Worm (Caenorhabditis elegans) whole organism, early embryonic: Measurements from ENCODE around the gene F49C12.5.

Source experiments
- B0310.2 ChIP-seq: sonication (generic microtip); optimal IDR thresholded peaks from 2 replicates; lab custom pipeline; 2016; ENCODE audit warnings: mild to moderate bottlenecking, missing genetic modification characterization, missing compliant biosample characterization
- F13C5.2 ChIP-seq: sonication (generic microtip); optimal IDR thresholded peaks from 2 replicates; lab custom pipeline; 2017; ENCODE audit warnings: mild to moderate bottlenecking, missing genetic modification characterization, inconsistent platforms, missing compliant biosample characterization
- aly-1 ChIP-seq: sonication (generic microtip); optimal IDR thresholded peaks from 2 replicates; lab custom pipeline; 2016; ENCODE audit warnings: missing genetic modification characterization, missing compliant biosample characterization
- ama-1 ChIP-seq: fragments of 150-350 bp; optimal IDR thresholded peaks from 2 replicates; lab custom pipeline; 2014
- ceh-13 ChIP-seq: fragments of 200-800 bp; sonication (Bioruptor generic); optimal IDR thresholded peaks from 2 replicates; lab custom pipeline; 2018; ENCODE audit warnings: mild to moderate bottlenecking, missing genetic modification characterization, missing compliant biosample characterization
- ceh-36 ChIP-seq: sonication (generic microtip); optimal IDR thresholded peaks from 2 replicates; lab custom pipeline; 2016; ENCODE audit warnings: missing genetic modification characterization, inconsistent platforms, missing compliant biosample characterization
- ets-7 ChIP-seq: sonication (generic microtip); optimal IDR thresholded peaks from 2 replicates; lab custom pipeline; 2016; ENCODE audit warnings: missing genotype, missing genetic modification characterization, missing compliant biosample characterization
- flt-1 ChIP-seq: fragments of 200-800 bp; sonication (Bioruptor generic); IDR thresholded peaks from 2 replicates; pipeline ENCODE4 v1.3.6; 2022; ENCODE audit warnings: missing genetic modification characterization, missing compliant biosample characterization
- hmbx-1 ChIP-seq: sonication (generic microtip); optimal IDR thresholded peaks from 2 replicates; lab custom pipeline; 2016; ENCODE audit warnings: mild to moderate bottlenecking, missing genetic modification characterization, missing compliant biosample characterization
- hmg-4 ChIP-seq: fragments of 200-800 bp; sonication (Bioruptor generic); optimal IDR thresholded peaks from 2 replicates; lab custom pipeline; 2018; ENCODE audit warnings: mild to moderate bottlenecking, missing genetic modification characterization, missing compliant biosample characterization
- hnd-1 ChIP-seq: sonication (generic microtip); optimal IDR thresholded peaks from 2 replicates; lab custom pipeline; 2016; ENCODE audit warnings: missing genetic modification characterization, missing compliant biosample characterization
- pes-1 ChIP-seq: fragments of 200-800 bp; sonication (Bioruptor generic); IDR thresholded peaks from 2 replicates; pipeline ENCODE4 v1.3.6; 2022; ENCODE audit warnings: missing genetic modification reagents, missing genetic modification characterization, missing compliant biosample characterization
- scrt-1 ChIP-seq: fragments of 200-800 bp; sonication (Bioruptor generic); IDR thresholded peaks from 2 replicates; pipeline ENCODE4 v1.3.6; 2022; ENCODE audit warnings: missing genetic modification characterization, missing compliant biosample characterization
- sea-1 ChIP-seq: fragments of 200-800 bp; sonication (Bioruptor generic); conservative IDR thresholded peaks from 2 replicates; pipeline ENCODE4 v1.3.6; 2022; ENCODE audit warnings: missing genetic modification characterization, missing compliant biosample characterization
- tbx-11 ChIP-seq: fragments of 200-800 bp; sonication (Bioruptor generic); IDR thresholded peaks from 2 replicates; pipeline ENCODE4 v1.3.6; 2022; ENCODE audit warnings: missing genetic modification characterization, missing compliant biosample characterization
- tbx-37 ChIP-seq: fragments of 200-800 bp; sonication (Bioruptor generic); conservative IDR thresholded peaks from 2 replicates; pipeline ENCODE4 v1.3.6; 2022; ENCODE audit warnings: missing genetic modification reagents, missing genetic modification characterization, missing compliant biosample characterization
- tra-4 ChIP-seq: sonication (generic microtip); optimal IDR thresholded peaks from 2 replicates; lab custom pipeline; 2017; ENCODE audit warnings: missing genetic modification characterization, missing compliant biosample characterization

The F49C12.5 gene

DNA sequence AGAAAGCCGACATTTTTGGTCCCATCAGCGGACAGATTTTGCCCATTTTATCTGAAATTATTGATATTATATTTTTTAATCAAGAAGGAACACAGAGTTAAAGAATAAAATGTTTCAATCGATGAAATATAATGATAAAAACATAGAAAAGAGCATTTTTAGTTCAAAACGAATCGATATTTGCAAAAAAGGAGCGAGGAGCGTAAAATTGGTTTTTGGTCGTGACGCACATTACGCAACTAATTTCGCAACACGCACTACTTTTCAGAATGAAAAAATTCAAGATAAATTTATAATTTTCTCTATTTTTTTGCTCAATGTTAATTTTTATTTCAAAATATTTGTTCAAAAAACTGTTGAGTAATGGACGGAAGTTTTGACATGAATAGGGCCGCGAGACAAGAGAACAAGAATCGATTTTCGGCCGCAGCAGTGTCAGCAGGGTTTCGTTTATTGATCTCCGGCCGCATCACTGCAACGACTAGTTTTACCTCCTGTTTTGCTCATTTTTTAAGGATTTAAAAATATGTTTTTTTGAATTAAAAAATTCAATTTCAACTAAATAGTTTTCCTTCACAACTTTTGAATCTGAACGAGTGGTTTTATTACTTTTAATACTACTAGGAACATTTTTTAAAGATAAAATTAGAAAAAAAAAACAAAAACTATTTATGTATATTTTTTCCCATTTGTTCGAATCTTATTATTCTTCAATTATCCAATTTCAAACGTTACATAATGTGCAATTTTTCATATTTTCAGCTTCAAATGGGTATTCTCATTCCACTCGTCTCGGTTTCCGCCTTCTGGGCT, 16.5 kb downstream of the F49C12.5 start, which contains the start of the genes F49C12.12 and vha-17:
Gene F49C12.12, minus strand, starts transcription at position 51 of the 813 bp plus-strand sequence.
Gene vha-17, plus strand, starts transcription at position 763 of the 813 bp plus-strand sequence.
- no peak for TF ChIP-seq tbx-11 (GFP tag; lab: Robert Waterston, UW)
- no peak for TF ChIP-seq ets-7 (tag; lab: Kevin White, UChicago)
- no peak for TF ChIP-seq ceh-13 (GFP tag; lab: Kevin White, UChicago)
- no peak for TF ChIP-seq pes-1 (GFP tag; lab: Robert Waterston, UW)
- no peak for TF ChIP-seq tbx-37 (GFP tag; lab: Robert Waterston, UW)
- TF ChIP-seq F13C5.2, result no peak

DNA sequence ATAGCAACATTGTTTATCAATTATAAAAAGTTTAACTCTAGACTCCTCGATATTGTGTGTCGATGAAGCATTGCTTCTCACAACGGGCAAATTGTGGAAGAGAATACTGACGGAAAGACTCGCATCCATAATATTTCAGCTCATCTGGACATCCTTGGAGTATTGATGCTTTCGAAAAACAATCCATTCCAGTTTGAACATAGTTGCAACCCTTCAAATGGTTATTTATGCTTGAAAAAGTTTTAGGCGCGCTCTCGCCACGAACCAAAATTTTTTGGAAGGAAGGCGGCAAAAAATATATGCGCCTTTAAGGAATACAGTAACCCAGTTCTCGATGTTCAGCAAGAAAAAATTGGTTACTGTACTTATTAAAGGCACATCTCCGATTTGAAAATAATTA, 17.8 kb downstream of the F49C12.5 start:
- TF ChIP-seq tbx-11 (GFP tag; lab: Robert Waterston, UW), result no peak

ce11 chrIV:9323989-9324506, 19.3 kb downstream of the F49C12.5 start, which contains the start of the genes nspg-11 and F49C12.15:
nspg-11 (minus strand) TSS chrIV:9324089.
F49C12.15 (plus strand) TSS chrIV:9324456.
- no peak for TF ChIP-seq hmbx-1 (tag; lab: Kevin White, UChicago)
- TF ChIP-seq ama-1 (lab: Kevin White, UChicago), result no peak

- TF ChIP-seq tbx-37 (GFP tag; lab: Robert Waterston, UW), result no peak
- TF ChIP-seq ama-1 (lab: Kevin White, UChicago), result no peak
- TF ChIP-seq hmbx-1 (tag; lab: Kevin White, UChicago), result no peak
- TF ChIP-seq hnd-1 (tag; lab: Kevin White, UChicago), result no peak
- TF ChIP-seq tra-4 (tag; lab: Kevin White, UChicago), result no peak
- no peak for TF ChIP-seq sea-1 (GFP tag; lab: Robert Waterston, UW)
- TF ChIP-seq F13C5.2, result no peak
- TF ChIP-seq tbx-11 (GFP tag; lab: Robert Waterston, UW), result no peak
- TF ChIP-seq ceh-36 (tag; lab: Kevin White, UChicago), result no peak
- TF ChIP-seq scrt-1 (GFP tag; lab: Robert Waterston, UW), result no peak
- TF ChIP-seq B0310.2 (tag; lab: Kevin White, UChicago), result no peak
- no peak for TF ChIP-seq flt-1 (GFP tag; lab: Robert Waterston, UW)
- TF ChIP-seq pes-1 (GFP tag; lab: Robert Waterston, UW), result no peak
Measured at ce11 chrIV:9327706-9328105, 23.0 kb downstream of the F49C12.5 start, which contains the start of gene clec-183. clec-183 (plus strand) TSS chrIV:9328006.

ce11 chrIV:9330755-9331154, 26.0 kb downstream of the F49C12.5 start, which contains the start of gene nspg-7.1:
nspg-7.1 (minus strand) TSS chrIV:9330855.
- TF ChIP-seq flt-1 (GFP tag; lab: Robert Waterston, UW) (no peak), aly-1 (tag; lab: Kevin White, UChicago) (no peak), B0310.2 (tag; lab: Kevin White, UChicago) (no peak), tbx-37 (GFP tag; lab: Robert Waterston, UW) (no peak), F13C5.2 (no peak), tbx-11 (GFP tag; lab: Robert Waterston, UW) (no peak), tra-4 (tag; lab: Kevin White, UChicago) (no peak), pes-1 (GFP tag; lab: Robert Waterston, UW) (no peak), ceh-13 (GFP tag; lab: Kevin White, UChicago) (no peak), ets-7 (tag; lab: Kevin White, UChicago) (no peak), hmg-4 (no peak), scrt-1 (GFP tag; lab: Robert Waterston, UW) (no peak), hmbx-1 (tag; lab: Kevin White, UChicago) (no peak), hnd-1 (tag; lab: Kevin White, UChicago) (no peak), ceh-36 (tag; lab: Kevin White, UChicago) (no peak), ama-1 (lab: Kevin White, UChicago) (no peak), sea-1 (GFP tag; lab: Robert Waterston, UW) (no peak)

- TF ChIP-seq tra-4 (tag; lab: Kevin White, UChicago), result no peak
- TF ChIP-seq tbx-11 (GFP tag; lab: Robert Waterston, UW), result no peak
- no peak for TF ChIP-seq tbx-37 (GFP tag; lab: Robert Waterston, UW)
- TF ChIP-seq ceh-36 (tag; lab: Kevin White, UChicago), result no peak
- no peak for TF ChIP-seq hmg-4
- TF ChIP-seq scrt-1 (GFP tag; lab: Robert Waterston, UW), result no peak
Measured at ce11 chrIV:9333007-9333406, 28.3 kb downstream of the F49C12.5 start.

ce11 chrIV:9335552-9336251, 31.0 kb downstream of the F49C12.5 start, which contains the start of the genes coa-4 and T20D3.14:
coa-4 (minus strand) TSS chrIV:9335602.
T20D3.14 (minus strand) TSS chrIV:9335909.
- TF ChIP-seq hnd-1 (tag; lab: Kevin White, UChicago) (no peak), B0310.2 (tag; lab: Kevin White, UChicago) (no peak), tra-4 (tag; lab: Kevin White, UChicago) (no peak), pes-1 (GFP tag; lab: Robert Waterston, UW) (no peak), ets-7 (tag; lab: Kevin White, UChicago) (no peak), flt-1 (GFP tag; lab: Robert Waterston, UW) (no peak), hmg-4 (no peak), aly-1 (tag; lab: Kevin White, UChicago) (no peak), hmbx-1 (tag; lab: Kevin White, UChicago) (no peak), ceh-36 (tag; lab: Kevin White, UChicago) (no peak), ceh-13 (GFP tag; lab: Kevin White, UChicago) (no peak), tbx-11 (GFP tag; lab: Robert Waterston, UW) (no peak)
